Fruit fly (Drosophila melanogaster) whole organism, embryonic: ENCODE measurements around the gene CG17032.

Source experiments
- Blimp-1 ChIP-seq: fragments of 200-800 bp; sonication (Bioruptor generic); optimal IDR thresholded peaks from 3 replicates; lab custom pipeline; 2018; ENCODE audit warnings: missing biosample characterization, missing genetic modification characterization, mild to moderate bottlenecking, moderate library complexity, missing genetic modification reagents
- CG10147 ChIP-seq: fragments of 200-800 bp; sonication (Bioruptor generic); optimal IDR thresholded peaks from 2 replicates; lab custom pipeline; 2019; ENCODE audit warnings: missing biosample characterization, mild to moderate bottlenecking, missing genetic modification characterization, moderate library complexity
- CG12104 ChIP-seq: fragments of 200-800 bp; sonication (Bioruptor generic); optimal IDR thresholded peaks from 3 replicates; lab custom pipeline; 2016; ENCODE audit warnings: missing biosample characterization, missing genetic modification characterization
- CG1233 ChIP-seq: fragments of 200-800 bp; sonication (Bioruptor generic); optimal IDR thresholded peaks from 4 replicates; lab custom pipeline; 2018; ENCODE audit warnings: missing biosample characterization, mild to moderate bottlenecking, missing genetic modification characterization
- CG12659 ChIP-seq: fragments of 200-800 bp; sonication (Bioruptor generic); optimal IDR thresholded peaks from 3 replicates; lab custom pipeline; 2017; ENCODE audit warnings: mild to moderate bottlenecking, missing biosample characterization, missing genetic modification reagents, missing genetic modification characterization
- CG13624 ChIP-seq: fragments of 200-800 bp; sonication (Bioruptor generic); optimal IDR thresholded peaks from 2 replicates; lab custom pipeline; 2016; ENCODE audit warnings: missing biosample characterization, missing genetic modification characterization
- CG14441 ChIP-seq: fragments of 200-800 bp; sonication (Bioruptor generic); IDR thresholded peaks from 2 replicates; pipeline ENCODE4 v1.3.6; 2022; ENCODE audit warnings: missing biosample characterization, missing genetic modification characterization
- CG17328 ChIP-seq: fragments of 200-800 bp; sonication (Bioruptor generic); IDR thresholded peaks from 2 replicates; pipeline ENCODE4 v1.3.6; 2022; ENCODE audit warnings: missing biosample characterization, missing genetic modification characterization
- CG17359 ChIP-seq: fragments of 200-800 bp; sonication (Bioruptor generic); optimal IDR thresholded peaks from 3 replicates; lab custom pipeline; 2018; ENCODE audit warnings: missing biosample characterization, mild to moderate bottlenecking, missing genetic modification characterization, moderate library complexity
- CG1832 ChIP-seq: fragments of 200-800 bp; sonication (Bioruptor generic); optimal IDR thresholded peaks from 2 replicates; lab custom pipeline; 2017; ENCODE audit warnings: missing biosample characterization, mild to moderate bottlenecking, missing genetic modification characterization, inconsistent platforms
- CG18599 ChIP-seq: fragments of 200-800 bp; sonication (Bioruptor generic); optimal IDR thresholded peaks from 3 replicates; lab custom pipeline; 2017; ENCODE audit warnings: missing biosample characterization, missing genetic modification characterization, mild to moderate bottlenecking, moderate library complexity, missing genetic modification reagents
- CG2120 ChIP-seq: fragments of 200-800 bp; sonication (Bioruptor generic); optimal IDR thresholded peaks from 3 replicates; lab custom pipeline; 2016; ENCODE audit warnings: missing biosample characterization, missing genetic modification characterization
- CG2889 ChIP-seq: fragments of 200-800 bp; sonication (Bioruptor generic); IDR thresholded peaks from 3 replicates; pipeline ENCODE4 v1.3.6; 2022; ENCODE audit warnings: missing biosample characterization, missing genetic modification characterization
- CG30403 ChIP-seq: fragments of 200-800 bp; sonication (Bioruptor generic); optimal IDR thresholded peaks from 3 replicates; lab custom pipeline; 2016; ENCODE audit warnings: missing biosample characterization, missing genetic modification characterization
- CG32767 ChIP-seq: fragments of 200-800 bp; sonication (Bioruptor generic); IDR thresholded peaks from 2 replicates; pipeline ENCODE4 v1.3.6; 2022; ENCODE audit warnings: missing biosample characterization, missing genetic modification characterization
- CG5180 ChIP-seq: fragments of 200-800 bp; sonication (Bioruptor generic); optimal IDR thresholded peaks from 3 replicates; lab custom pipeline; 2017; ENCODE audit warnings: missing biosample characterization, missing genetic modification characterization, mild to moderate bottlenecking, moderate library complexity, missing genetic modification reagents
- CG6272 ChIP-seq: fragments of 200-800 bp; sonication (Bioruptor generic); IDR thresholded peaks from 2 replicates; pipeline ENCODE4 v1.3.6; 2022; ENCODE audit warnings: missing biosample characterization, missing genetic modification characterization
- CG7556 ChIP-seq: fragments of 200-800 bp; sonication (Bioruptor generic); optimal IDR thresholded peaks from 2 replicates; lab custom pipeline; 2017; ENCODE audit warnings: missing biosample characterization, mild to moderate bottlenecking, missing genetic modification characterization
- CG7745 ChIP-seq: fragments of 200-800 bp; sonication (Bioruptor generic); optimal IDR thresholded peaks from 2 replicates; lab custom pipeline; 2018; ENCODE audit warnings: missing biosample characterization, mild to moderate bottlenecking, missing genetic modification characterization, moderate library complexity
- CG7786 ChIP-seq: fragments of 200-800 bp; sonication (Bioruptor generic); optimal IDR thresholded peaks from 2 replicates; lab custom pipeline; 2016; ENCODE audit warnings: missing biosample characterization, missing genetic modification characterization
- CG8924 ChIP-seq: fragments of 200-800 bp; optimal IDR thresholded peaks from 3 replicates; lab custom pipeline; 2019; ENCODE audit warnings: missing biosample characterization, mild to moderate bottlenecking, missing genetic modification characterization, moderate library complexity
- CG9932 ChIP-seq: fragments of 200-800 bp; sonication (Bioruptor generic); IDR thresholded peaks from 2 replicates; pipeline ENCODE4 v1.3.6; 2022; ENCODE audit warnings: missing biosample characterization, missing genetic modification characterization
- CoRest ChIP-seq: fragments of 200-800 bp; sonication (Bioruptor generic); optimal IDR thresholded peaks from 3 replicates; lab custom pipeline; 2018; ENCODE audit warnings: missing biosample characterization, mild to moderate bottlenecking, missing genetic modification characterization, moderate library complexity
- Dbx ChIP-seq: fragments of 200-800 bp; sonication (Bioruptor generic); IDR thresholded peaks from 3 replicates; pipeline ENCODE4 v1.3.6; 2022; ENCODE audit warnings: missing biosample characterization, missing genetic modification characterization
- Dip2 ChIP-seq: fragments of 200-800 bp; sonication (Bioruptor generic); IDR thresholded peaks from 2 replicates; pipeline ENCODE4 v1.3.6; 2022; ENCODE audit warnings: missing biosample characterization, missing genetic modification characterization
- Fer3 ChIP-seq: fragments of 200-800 bp; sonication (Bioruptor generic); optimal IDR thresholded peaks from 2 replicates; lab custom pipeline; 2018; ENCODE audit warnings: missing biosample characterization, mild to moderate bottlenecking, missing genetic modification characterization, moderate library complexity
- HHEX ChIP-seq: fragments of 200-800 bp; sonication (Bioruptor generic); optimal IDR thresholded peaks from 3 replicates; lab custom pipeline; 2017; ENCODE audit warnings: missing biosample characterization, mild to moderate bottlenecking, missing genetic modification characterization, missing genetic modification reagents
- HLH54F ChIP-seq: fragments of 200-800 bp; sonication (Bioruptor generic); optimal IDR thresholded peaks from 3 replicates; lab custom pipeline; 2016; ENCODE audit warnings: missing biosample characterization, missing genetic modification characterization
- Hmr ChIP-seq: fragments of 200-800 bp; sonication (Bioruptor generic); optimal IDR thresholded peaks from 3 replicates; lab custom pipeline; 2017; ENCODE audit warnings: mild to moderate bottlenecking, missing biosample characterization, missing genetic modification reagents, missing genetic modification characterization
- NfI ChIP-seq: fragments of 200-800 bp; sonication (Bioruptor generic); optimal IDR thresholded peaks from 3 replicates; lab custom pipeline; 2018; ENCODE audit warnings: missing biosample characterization, mild to moderate bottlenecking, missing genetic modification characterization, moderate library complexity
- PHDP ChIP-seq: fragments of 200-800 bp; sonication (Bioruptor generic); optimal IDR thresholded peaks from 3 replicates; lab custom pipeline; 2018; ENCODE audit warnings: missing biosample characterization, mild to moderate bottlenecking, missing genetic modification characterization, moderate library complexity
- Ptx1 ChIP-seq: fragments of 200-800 bp; sonication (Bioruptor generic); IDR thresholded peaks from 2 replicates; pipeline ENCODE4 v1.3.6; 2022; ENCODE audit warnings: missing biosample characterization, missing genetic modification characterization
- Rfx ChIP-seq: fragments of 200-800 bp; sonication (Bioruptor generic); IDR thresholded peaks from 2 replicates; pipeline ENCODE4 v1.3.6; 2022; ENCODE audit warnings: missing biosample characterization, missing genetic modification characterization
- Side ChIP-seq: fragments of 200-800 bp; sonication (Bioruptor generic); optimal IDR thresholded peaks from 2 replicates; lab custom pipeline; 2016; ENCODE audit warnings: missing biosample characterization, missing genetic modification characterization
- Xrp1 ChIP-seq: fragments of 200-800 bp; sonication (Bioruptor generic); IDR thresholded peaks from 2 replicates; pipeline ENCODE4 v1.3.6; 2022; ENCODE audit warnings: missing biosample characterization, missing genetic modification characterization
- caup ChIP-seq: fragments of 200-800 bp; sonication (Bioruptor generic); optimal IDR thresholded peaks from 3 replicates; lab custom pipeline; 2017; ENCODE audit warnings: missing biosample characterization, mild to moderate bottlenecking, missing genetic modification characterization, moderate library complexity; ENCODE audit not compliant: severe bottlenecking
- eve ChIP-seq, 2 experiments: fragments of >200 bp; optimal IDR thresholded peaks; 2 replicates each; lab custom pipeline; 2017; ENCODE audit warnings: missing biosample characterization in 2 of 2, missing genetic modification characterization in 2 of 2
- ewg ChIP-seq: fragments of 200-800 bp; sonication (Bioruptor generic); optimal IDR thresholded peaks from 3 replicates; lab custom pipeline; 2017; ENCODE audit warnings: mild to moderate bottlenecking, missing biosample characterization, missing genetic modification reagents, missing genetic modification characterization
- eyg ChIP-seq: fragments of 200-800 bp; sonication (Bioruptor generic); optimal IDR thresholded peaks from 3 replicates; lab custom pipeline; 2016; ENCODE audit warnings: missing biosample characterization, missing genetic modification characterization
- fd3F ChIP-seq: fragments of 200-800 bp; sonication (Bioruptor generic); optimal IDR thresholded peaks from 2 replicates; lab custom pipeline; 2018; ENCODE audit warnings: missing biosample characterization, mild to moderate bottlenecking, missing genetic modification characterization, moderate library complexity
- grn ChIP-seq: fragments of 200-800 bp; sonication (Bioruptor generic); optimal IDR thresholded peaks from 3 replicates; lab custom pipeline; 2017; ENCODE audit warnings: missing biosample characterization, missing genetic modification characterization
- insv ChIP-seq, 2 experiments: fragments of 200-800 bp; sonication (Bioruptor generic); optimal IDR thresholded peaks; 3 replicates each; lab custom pipeline; 2016 to 2018; ENCODE audit warnings: missing biosample characterization in 2 of 2, missing genetic modification characterization in 2 of 2
- jing ChIP-seq: fragments of 200-800 bp; sonication (Bioruptor generic); optimal IDR thresholded peaks from 2 replicates; lab custom pipeline; 2018; ENCODE audit warnings: missing biosample characterization, mild to moderate bottlenecking, missing genetic modification characterization
- jumu ChIP-seq: fragments of 200-800 bp; sonication (Bioruptor generic); optimal IDR thresholded peaks from 3 replicates; lab custom pipeline; 2016; ENCODE audit warnings: missing biosample characterization, missing genetic modification characterization
- lilli ChIP-seq: fragments of 200-800 bp; sonication (Bioruptor generic); optimal IDR thresholded peaks from 3 replicates; lab custom pipeline; 2016; ENCODE audit warnings: missing biosample characterization, missing genetic modification characterization
- nerfin-1 ChIP-seq: fragments of 200-800 bp; sonication (Bioruptor generic); optimal IDR thresholded peaks from 3 replicates; lab custom pipeline; 2019; ENCODE audit warnings: missing biosample characterization, mild to moderate bottlenecking, missing genetic modification characterization, moderate library complexity
- so ChIP-seq: fragments of 200-800 bp; sonication (Bioruptor generic); IDR thresholded peaks from 3 replicates; pipeline ENCODE4 v1.3.6; 2022; ENCODE audit warnings: missing biosample characterization, missing genetic modification characterization
- tna ChIP-seq: fragments of 200-800 bp; sonication (Bioruptor generic); IDR thresholded peaks from 2 replicates; pipeline ENCODE4 v1.3.6; 2022; ENCODE audit warnings: missing biosample characterization, missing genetic modification characterization; ENCODE audit not compliant: partially characterized antibody
- unpg ChIP-seq: fragments of 200-800 bp; sonication (Bioruptor generic); optimal IDR thresholded peaks from 3 replicates; lab custom pipeline; 2018; ENCODE audit warnings: missing biosample characterization, mild to moderate bottlenecking, missing genetic modification characterization, moderate library complexity

CG17032 gene

dm6 chr3L:15921043-15921621, 37.5 kb upstream of the CG17032 start (continued):
- TF ChIP-seq Dbx (peak; percentile 26; the same call in 1 of the 3 replicates), CG6272 (GFP tag; lab: Robert Waterston, UW) (no peak), CG1832 (GFP tag; lab: Kevin White, UChicago) (no peak), jing (GFP tag; lab: Kevin White, UChicago) (no peak), CoRest (peak; percentile 64), Rfx (0 out of 2 replicates have a peak, but pooled peaks have one; percentile 25), Dip2 (GFP tag; lab: Robert Waterston, UW) (no peak), HLH54F (peak; percentile 24), eyg (GFP tag; lab: Kevin White, UChicago) (peak; percentile 6), Ptx1 (GFP tag; lab: Robert Waterston, UW) (peak; percentile 41), CG30403 (peak; percentile 34), CG7786 (GFP tag; lab: Kevin White, UChicago) (peak; percentile 8), CG12659 (GFP tag; lab: Kevin White, UChicago) (peak; percentile 63), CG17359 (tag; lab: Kevin White, UChicago) (peak; percentile 47), CG7745 (tag; lab: Kevin White, UChicago) (no peak), fd3F (GFP tag; lab: Kevin White, UChicago) (peak; percentile 8), CG12104 (GFP tag; lab: Kevin White, UChicago) (peak; percentile 4), insv (GFP tag; optimal IDR thresholded peaks at IDR 0.05; lab: Kevin White, UChicago) (peak in 1 of 2 experiments; percentile 1), Fer3 (tag; lab: Kevin White, UChicago) (peak; percentile 55), Blimp-1 (no peak), jumu (peak; percentile 9), tna (GFP tag; lab: Robert Waterston, UW) (no peak), HHEX (GFP tag; lab: Kevin White, UChicago) (peak; percentile 57), CG2889 (no peak), Side (GFP tag; lab: Kevin White, UChicago) (peak; percentile 5), Xrp1 (peak; percentile 20; the same call in 1 of the 2 replicates), CG13624 (GFP tag; lab: Kevin White, UChicago) (peak; percentile 15), CG2120 (peak; percentile 81), unpg (GFP tag; lab: Kevin White, UChicago) (peak; percentile 41), CG14441 (GFP tag; lab: Robert Waterston, UW) (0 out of 2 replicates have a peak, but pooled peaks have one; percentile 35), CG32767 (no peak), CG1233 (GFP tag; lab: Kevin White, UChicago) (peak; percentile 41), NfI (peak; percentile 53), CG8924 (tag; lab: Kevin White, UChicago) (peak; percentile 43), ewg (peak; percentile 81), grn (GFP tag; lab: Kevin White, UChicago) (no peak), CG17328 (GFP tag; lab: Robert Waterston, UW) (0 out of 2 replicates have a peak, but pooled peaks have one; percentile 24), eve (GFP tag; optimal IDR thresholded peaks at IDR 0.05; lab: Kevin White, UChicago) (peak in 1 of 2 experiments; percentile 84), lilli (GFP tag; lab: Kevin White, UChicago) (peak; percentile 2), CG10147 (peak; percentile 65), Hmr (GFP tag; lab: Kevin White, UChicago) (peak; percentile 74), PHDP (tag; lab: Kevin White, UChicago) (peak; percentile 49), CG7556 (peak; percentile 80), caup (peak; percentile 64), CG5180 (GFP tag; lab: Kevin White, UChicago) (peak; percentile 52), CG18599 (GFP tag; lab: Kevin White, UChicago) (peak; percentile 89), so (GFP tag; lab: Robert Waterston, UW) (0 out of 3 replicates have a peak, but pooled peaks have one; percentile 8), CG9932 (GFP tag; lab: Robert Waterston, UW) (peak; percentile 45), nerfin-1 (tag; lab: Kevin White, UChicago) (peak; percentile 3)
